Fruit fly (Drosophila melanogaster): ENCODE results near the gene tty.
A peak's percentile ranks its signal among the peaks of the same experiment; 100 is the strongest.

The tty gene

DNA sequence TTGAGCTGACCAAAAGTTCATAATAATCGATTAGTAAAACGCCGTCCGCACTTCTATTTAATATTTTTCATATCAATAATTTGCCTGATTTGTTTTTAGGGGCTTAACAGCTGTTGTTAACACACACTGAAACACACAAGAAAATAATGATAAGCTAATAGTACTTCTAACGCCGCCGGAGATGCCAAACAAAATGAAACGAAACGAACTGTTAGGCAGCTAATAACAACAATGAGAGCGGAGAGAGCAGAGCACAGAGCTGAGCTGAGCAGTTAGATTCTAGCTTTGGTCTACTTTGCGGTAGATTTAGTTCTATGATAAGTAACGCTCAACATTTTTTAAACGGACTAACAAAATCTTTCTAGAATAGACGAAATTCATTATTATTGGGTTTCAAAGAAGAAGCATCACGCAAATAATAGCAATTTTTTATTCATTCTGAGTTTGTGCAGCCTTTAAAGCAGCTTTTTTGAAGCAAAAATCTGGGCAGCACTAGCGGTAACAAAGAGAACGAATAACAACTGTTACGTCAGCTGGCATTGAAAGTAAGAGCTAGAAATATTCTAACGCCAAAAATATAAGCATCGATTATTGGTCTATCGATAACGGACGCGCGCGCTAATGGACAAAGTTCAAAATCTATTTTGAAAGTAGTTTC is 32.9 kb downstream of the tty start, which contains the start of gene Abca3 (continued):
- TF ChIP-seq unc-4 (GFP tag; IDR thresholded peaks at IDR 0.05; ENCODE audit: partially characterized antibody): no peak
- TF ChIP-seq unpg (GFP tag; optimal IDR thresholded peaks at IDR 0.05): peak; percentile 65
- TF ChIP-seq NK7.1 (GFP tag; optimal IDR thresholded peaks at IDR 0.05): no peak
- TF ChIP-seq CG6175 (GFP tag; IDR thresholded peaks at IDR 0.05): no peak
- TF ChIP-seq so (GFP tag; IDR thresholded peaks at IDR 0.05): no peak
- TF ChIP-seq CG1529 (GFP tag; optimal IDR thresholded peaks at IDR 0.05): no peak
- peak; percentile 49 for TF ChIP-seq fd3F (GFP tag; optimal IDR thresholded peaks at IDR 0.05)
- TF ChIP-seq CG16815 (GFP tag; optimal IDR thresholded peaks at IDR 0.05): peak; percentile 4
- peak; percentile 47 for TF ChIP-seq hkb (optimal IDR thresholded peaks at IDR 0.05)
- peak; percentile 41; the same call in 1 of the 2 replicates for TF ChIP-seq hkb (GFP tag; IDR thresholded peaks at IDR 0.05)
- 0 out of 3 replicates have a peak, but pooled peaks have one; percentile 24 for TF ChIP-seq Doc3 (GFP tag; IDR thresholded peaks at IDR 0.05; ENCODE audit: partially characterized antibody)
- peak; percentile 12 for TF ChIP-seq Usf (GFP tag; optimal IDR thresholded peaks at IDR 0.05)
- peak; percentile 41 for TF ChIP-seq fu2 (GFP tag; optimal IDR thresholded peaks at IDR 0.05)
- TF ChIP-seq CG13123 (GFP tag; optimal IDR thresholded peaks at IDR 0.05): no peak
- TF ChIP-seq CG10959 (GFP tag; IDR thresholded peaks at IDR 0.05): 0 out of 2 replicates have a peak, but pooled peaks have one; percentile 13
- TF ChIP-seq CG10654 (GFP tag; optimal IDR thresholded peaks at IDR 0.05): peak; percentile 4
- TF ChIP-seq phol (tag; optimal IDR thresholded peaks at IDR 0.05): peak; percentile 64
- TF ChIP-seq CG17568 (GFP tag; optimal IDR thresholded peaks at IDR 0.05): peak; percentile 42
- TF ChIP-seq CG13424 (tag; optimal IDR thresholded peaks at IDR 0.05): peak; percentile 78
- peak; percentile 37 for TF ChIP-seq BEAF-32 (GFP tag; optimal IDR thresholded peaks at IDR 0.05)
- peak; percentile 16 for TF ChIP-seq Atf-2 (GFP tag; optimal IDR thresholded peaks at IDR 0.05)
- no peak for TF ChIP-seq crol (GFP tag; IDR thresholded peaks at IDR 0.05)
- TF ChIP-seq CG3163 (GFP tag; optimal IDR thresholded peaks at IDR 0.05): peak; percentile 87
- TF ChIP-seq CG18011 (GFP tag; optimal IDR thresholded peaks at IDR 0.05): no peak
- no peak for TF ChIP-seq nom (GFP tag; optimal IDR thresholded peaks at IDR 0.05)
- peak; percentile 41 for TF ChIP-seq CG10431 (GFP tag; optimal IDR thresholded peaks at IDR 0.05)
- peak; percentile 2 for TF ChIP-seq YL-1 (GFP tag; optimal IDR thresholded peaks at IDR 0.05)
- TF ChIP-seq CG18476 (GFP tag; optimal IDR thresholded peaks at IDR 0.05): peak; percentile 3
- TF ChIP-seq dysf (GFP tag; IDR thresholded peaks at IDR 0.05): peak; percentile 74; the same call in 2 of the 3 replicates
- TF ChIP-seq Dp (GFP tag; optimal IDR thresholded peaks at IDR 0.05): peak; percentile 77
- TF ChIP-seq jing (GFP tag; optimal IDR thresholded peaks at IDR 0.05): no peak
- peak; percentile 57 for TF ChIP-seq CG15601 (tag; optimal IDR thresholded peaks at IDR 0.05)
- TF ChIP-seq caup (GFP tag; optimal IDR thresholded peaks at IDR 0.05; ENCODE audit: severe bottlenecking): peak; percentile 51
- TF ChIP-seq Aef1 (GFP tag; IDR thresholded peaks at IDR 0.05): peak; percentile 44; the same call in 2 of the 3 replicates
- no peak for TF ChIP-seq bigmax (GFP tag; optimal IDR thresholded peaks at IDR 0.05)
- TF ChIP-seq Dek (tag; optimal IDR thresholded peaks at IDR 0.05): peak; percentile 57
- TF ChIP-seq lmd (GFP tag; IDR thresholded peaks at IDR 0.05): peak; percentile 63; the same call in 1 of the 2 replicates
- peak; percentile 91 for TF ChIP-seq kni (GFP tag; optimal IDR thresholded peaks at IDR 0.05)
- no peak for TF ChIP-seq abd-A (tag; optimal IDR thresholded peaks at IDR 0.05)
- TF ChIP-seq CG1792 (GFP tag; optimal IDR thresholded peaks at IDR 0.05): no peak
- TF ChIP-seq usp (GFP tag; optimal IDR thresholded peaks at IDR 0.05): no peak
- peak; percentile 17; the same call in 1 of the 2 replicates for TF ChIP-seq Rx (GFP tag; IDR thresholded peaks at IDR 0.05)
- TF ChIP-seq knrl (GFP tag; IDR thresholded peaks at IDR 0.05; ENCODE audit: partially characterized antibody): no peak
- no peak for TF ChIP-seq CG9797 (GFP tag; optimal IDR thresholded peaks at IDR 0.05)
- no peak for TF ChIP-seq gcm2 (GFP tag; optimal IDR thresholded peaks at IDR 0.05)
- TF ChIP-seq CG34422 (GFP tag; IDR thresholded peaks at IDR 0.05): no peak
- TF ChIP-seq CG2712 (tag; optimal IDR thresholded peaks at IDR 0.05): peak; percentile 66
- TF ChIP-seq trh (GFP tag; optimal IDR thresholded peaks at IDR 0.05): no peak
- no peak for TF ChIP-seq kay (GFP tag; optimal IDR thresholded peaks at IDR 0.05)
